Worm (Caenorhabditis elegans) whole organism, early embryonic: ENCODE measurements around the gene F54B11.4.
A peak's percentile ranks its signal among the peaks of the same experiment; 100 is the strongest.

Experiments
- B0310.2 ChIP-seq: sonication (generic microtip); optimal IDR thresholded peaks from 2 replicates; lab custom pipeline; 2016; ENCODE audit warnings: mild to moderate bottlenecking, missing genetic modification characterization, missing compliant biosample characterization
- F13C5.2 ChIP-seq: sonication (generic microtip); optimal IDR thresholded peaks from 2 replicates; lab custom pipeline; 2017; ENCODE audit warnings: mild to moderate bottlenecking, missing genetic modification characterization, inconsistent platforms, missing compliant biosample characterization
- aly-1 ChIP-seq: sonication (generic microtip); optimal IDR thresholded peaks from 2 replicates; lab custom pipeline; 2016; ENCODE audit warnings: missing genetic modification characterization, missing compliant biosample characterization
- ama-1 ChIP-seq: fragments of 150-350 bp; optimal IDR thresholded peaks from 2 replicates; lab custom pipeline; 2014
- ceh-13 ChIP-seq: fragments of 200-800 bp; sonication (Bioruptor generic); optimal IDR thresholded peaks from 2 replicates; lab custom pipeline; 2018; ENCODE audit warnings: mild to moderate bottlenecking, missing genetic modification characterization, missing compliant biosample characterization
- ceh-36 ChIP-seq: sonication (generic microtip); optimal IDR thresholded peaks from 2 replicates; lab custom pipeline; 2016; ENCODE audit warnings: missing genetic modification characterization, inconsistent platforms, missing compliant biosample characterization
- ets-7 ChIP-seq: sonication (generic microtip); optimal IDR thresholded peaks from 2 replicates; lab custom pipeline; 2016; ENCODE audit warnings: missing genotype, missing genetic modification characterization, missing compliant biosample characterization
- flt-1 ChIP-seq: fragments of 200-800 bp; sonication (Bioruptor generic); IDR thresholded peaks from 2 replicates; pipeline ENCODE4 v1.3.6; 2022; ENCODE audit warnings: missing genetic modification characterization, missing compliant biosample characterization
- hmbx-1 ChIP-seq: sonication (generic microtip); optimal IDR thresholded peaks from 2 replicates; lab custom pipeline; 2016; ENCODE audit warnings: mild to moderate bottlenecking, missing genetic modification characterization, missing compliant biosample characterization
- hmg-4 ChIP-seq: fragments of 200-800 bp; sonication (Bioruptor generic); optimal IDR thresholded peaks from 2 replicates; lab custom pipeline; 2018; ENCODE audit warnings: mild to moderate bottlenecking, missing genetic modification characterization, missing compliant biosample characterization
- hnd-1 ChIP-seq: sonication (generic microtip); optimal IDR thresholded peaks from 2 replicates; lab custom pipeline; 2016; ENCODE audit warnings: missing genetic modification characterization, missing compliant biosample characterization
- pes-1 ChIP-seq: fragments of 200-800 bp; sonication (Bioruptor generic); IDR thresholded peaks from 2 replicates; pipeline ENCODE4 v1.3.6; 2022; ENCODE audit warnings: missing genetic modification reagents, missing genetic modification characterization, missing compliant biosample characterization
- scrt-1 ChIP-seq: fragments of 200-800 bp; sonication (Bioruptor generic); IDR thresholded peaks from 2 replicates; pipeline ENCODE4 v1.3.6; 2022; ENCODE audit warnings: missing genetic modification characterization, missing compliant biosample characterization
- sea-1 ChIP-seq: fragments of 200-800 bp; sonication (Bioruptor generic); conservative IDR thresholded peaks from 2 replicates; pipeline ENCODE4 v1.3.6; 2022; ENCODE audit warnings: missing genetic modification characterization, missing compliant biosample characterization
- tbx-11 ChIP-seq: fragments of 200-800 bp; sonication (Bioruptor generic); IDR thresholded peaks from 2 replicates; pipeline ENCODE4 v1.3.6; 2022; ENCODE audit warnings: missing genetic modification characterization, missing compliant biosample characterization
- tbx-37 ChIP-seq: fragments of 200-800 bp; sonication (Bioruptor generic); conservative IDR thresholded peaks from 2 replicates; pipeline ENCODE4 v1.3.6; 2022; ENCODE audit warnings: missing genetic modification reagents, missing genetic modification characterization, missing compliant biosample characterization
- tra-4 ChIP-seq: sonication (generic microtip); optimal IDR thresholded peaks from 2 replicates; lab custom pipeline; 2017; ENCODE audit warnings: missing genetic modification characterization, missing compliant biosample characterization

F54B11.4 gene

DNA sequence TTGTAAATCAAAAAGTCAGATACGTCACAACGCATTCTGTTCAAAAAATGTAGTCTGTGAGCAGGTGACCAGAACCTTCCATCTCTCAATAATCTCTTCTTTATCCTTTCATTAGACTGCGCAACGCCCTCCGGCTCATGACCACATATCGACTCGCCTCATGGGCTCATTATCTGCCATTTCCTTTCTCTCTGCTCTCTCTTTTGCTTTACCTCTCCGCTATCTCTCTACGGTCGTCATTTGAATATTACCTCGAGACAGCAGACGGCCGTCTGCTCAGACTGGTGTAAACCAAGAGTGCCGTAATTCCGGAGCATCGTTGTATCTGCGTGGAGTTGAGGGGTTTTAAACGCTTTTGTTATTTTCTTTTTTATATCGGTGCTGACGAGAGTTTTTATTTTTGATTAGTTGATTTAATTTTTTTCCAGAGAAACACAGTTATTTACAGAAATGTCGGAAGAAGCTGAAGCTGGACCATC is 5.6 kb downstream of the F54B11.4 start, which contains the start of gene bra-1:
TSS of gene bra-1 (plus strand) at position 429 of the 479 bp plus-strand sequence.
- 0 out of 2 replicates have a peak, but pooled peaks have one; percentile 28 for TF ChIP-seq tbx-37
- peak; percentile 43 for TF ChIP-seq ceh-36 (tag; lab: Kevin White, UChicago)
- no peak for TF ChIP-seq pes-1 (GFP tag; lab: Robert Waterston, UW)
- peak; percentile 77 for TF ChIP-seq F13C5.2 (tag; lab: Kevin White, UChicago)
- peak; percentile 36 for TF ChIP-seq hmg-4 (GFP tag; lab: Kevin White, UChicago)

DNA sequence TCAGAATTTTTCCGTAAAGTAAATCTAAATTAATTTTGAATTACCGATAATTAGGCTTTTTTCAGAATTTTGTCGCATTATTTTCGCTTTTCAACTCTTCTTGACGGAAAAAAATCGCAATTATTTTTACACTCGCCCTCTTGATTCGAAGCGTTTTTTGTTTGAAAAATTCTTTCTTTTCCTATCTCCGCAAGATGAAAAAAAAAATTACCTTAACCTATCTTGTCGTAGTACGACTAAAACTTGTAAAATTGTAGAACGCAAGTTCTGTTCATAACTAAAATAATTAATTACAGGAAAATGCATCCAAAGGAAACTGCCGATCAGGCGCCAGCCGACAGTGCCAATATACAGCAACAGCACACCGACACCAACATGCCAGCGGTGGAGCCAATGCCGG is 7.7 kb downstream of the F54B11.4 start, which contains the start of gene F54B11.7:
TSS of gene F54B11.7 (plus strand) at position 301 of the 400 bp plus-strand sequence.
- no peak for TF ChIP-seq ceh-13 (GFP tag; lab: Kevin White, UChicago)
- no peak for TF ChIP-seq tbx-37
- TF ChIP-seq aly-1 (tag; lab: Kevin White, UChicago), result no peak
- no peak for TF ChIP-seq tra-4
- no peak for TF ChIP-seq B0310.2 (tag; lab: Kevin White, UChicago)
- no peak for TF ChIP-seq hmbx-1 (tag; lab: Kevin White, UChicago)
- TF ChIP-seq tbx-11, result no peak
- no peak for TF ChIP-seq pes-1 (GFP tag; lab: Robert Waterston, UW)
- TF ChIP-seq hnd-1 (tag; lab: Kevin White, UChicago), result no peak
- TF ChIP-seq ceh-36 (tag; lab: Kevin White, UChicago), result no peak
- no peak for TF ChIP-seq ama-1 (lab: Kevin White, UChicago)
- no peak for TF ChIP-seq ets-7 (tag; lab: Kevin White, UChicago)
- TF ChIP-seq scrt-1 (GFP tag; lab: Robert Waterston, UW), result no peak
- no peak for TF ChIP-seq F13C5.2 (tag; lab: Kevin White, UChicago)
- no peak for TF ChIP-seq hmg-4 (GFP tag; lab: Kevin White, UChicago)
- no peak for TF ChIP-seq flt-1 (GFP tag; lab: Robert Waterston, UW)
- no peak for TF ChIP-seq sea-1 (GFP tag; lab: Robert Waterston, UW)

DNA sequence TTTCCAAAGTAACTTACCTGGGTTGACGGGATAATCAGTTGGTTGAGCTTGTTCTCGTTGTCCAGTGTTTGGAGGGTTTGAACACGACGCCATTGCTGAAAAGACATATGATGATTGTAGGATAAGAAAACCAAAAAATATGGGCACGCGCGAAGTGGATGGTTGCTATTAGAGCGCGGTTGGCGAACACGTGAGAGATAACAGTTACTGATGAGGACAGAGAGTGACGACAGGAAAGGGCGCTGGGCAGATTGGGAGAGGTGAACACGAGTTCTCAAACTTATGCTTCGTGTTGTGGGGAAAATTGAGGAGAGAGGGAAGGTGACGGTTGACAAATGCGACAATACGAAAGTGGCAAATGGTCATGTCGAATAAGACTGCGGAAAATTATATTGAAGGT is 11.4 kb downstream of the F54B11.4 start, which contains the start of gene F54B11.8:
TSS of gene F54B11.8 (minus strand) at position 101 of the 400 bp plus-strand sequence.
- no peak for TF ChIP-seq hmg-4 (GFP tag; lab: Kevin White, UChicago)
- TF ChIP-seq scrt-1 (GFP tag; lab: Robert Waterston, UW), result no peak
- no peak for TF ChIP-seq B0310.2 (tag; lab: Kevin White, UChicago)
- no peak for TF ChIP-seq F13C5.2 (tag; lab: Kevin White, UChicago)

DNA sequence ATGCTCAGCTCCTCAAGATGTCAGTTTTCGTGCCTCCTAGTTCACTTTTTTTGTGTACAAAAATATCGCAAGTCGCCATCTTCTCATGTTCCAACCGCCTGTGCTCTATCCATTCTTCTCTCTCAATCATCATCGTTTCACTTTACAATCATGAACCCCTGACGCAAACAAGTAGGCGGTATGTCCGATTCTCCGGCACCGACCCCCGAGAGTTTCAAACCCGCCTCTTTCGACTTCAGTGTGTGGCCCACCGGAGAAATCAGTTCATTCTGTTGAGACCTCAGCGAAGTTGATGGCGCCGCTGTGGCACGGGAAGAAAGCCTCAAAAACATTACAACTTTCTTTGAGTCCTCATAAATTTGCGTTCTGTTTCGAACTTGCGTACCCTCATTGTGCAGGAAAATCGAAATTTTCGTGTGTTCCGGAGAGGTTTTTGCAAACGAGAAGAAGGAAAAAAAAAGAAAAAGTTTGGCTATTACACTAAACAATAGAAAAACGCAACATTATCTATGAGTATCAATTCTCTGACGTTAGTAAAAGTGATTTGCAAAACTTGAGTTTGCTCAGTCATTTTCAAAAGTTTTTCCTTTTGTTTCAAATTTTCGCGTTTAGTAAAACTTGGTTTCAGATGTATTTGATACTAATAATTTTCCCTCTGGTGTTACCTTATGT is 12.6 kb downstream of the F54B11.4 start, which contains the start of gene F54B11.9:
TSS of gene F54B11.9 (plus strand) at position 622 of the 672 bp plus-strand sequence.
- no peak for TF ChIP-seq ets-7 (tag; lab: Kevin White, UChicago)
- TF ChIP-seq aly-1 (tag; lab: Kevin White, UChicago), result no peak
- no peak for TF ChIP-seq hnd-1 (tag; lab: Kevin White, UChicago)
- no peak for TF ChIP-seq hmbx-1 (tag; lab: Kevin White, UChicago)
- TF ChIP-seq F13C5.2 (tag; lab: Kevin White, UChicago), result no peak

DNA sequence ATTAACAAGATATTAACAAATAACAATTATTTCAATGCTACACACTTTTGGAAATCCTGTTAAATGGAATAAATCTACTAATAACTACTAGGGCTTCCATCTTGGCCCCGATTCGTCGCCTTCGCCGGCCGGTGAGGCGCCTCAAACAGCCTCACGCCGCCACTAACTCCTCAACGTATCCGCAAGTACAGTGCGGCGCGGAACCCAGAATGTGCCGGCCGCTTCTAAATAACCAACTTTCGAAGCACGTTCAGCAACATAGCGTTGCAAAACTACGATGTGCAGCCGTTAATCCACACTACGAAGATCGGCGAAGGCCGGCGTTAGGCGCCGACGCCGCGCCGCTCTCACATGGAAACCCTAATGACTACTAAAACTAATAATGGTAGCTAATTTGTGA is 13.4 kb downstream of the F54B11.4 start:
- no peak for TF ChIP-seq ets-7 (tag; lab: Kevin White, UChicago)
- TF ChIP-seq scrt-1 (GFP tag; lab: Robert Waterston, UW), result no peak
- no peak for TF ChIP-seq aly-1 (tag; lab: Kevin White, UChicago)
- no peak for TF ChIP-seq tra-4
- TF ChIP-seq ama-1 (lab: Kevin White, UChicago), result no peak
- TF ChIP-seq tbx-11, result no peak
- no peak for TF ChIP-seq ceh-36 (tag; lab: Kevin White, UChicago)
- TF ChIP-seq F13C5.2 (tag; lab: Kevin White, UChicago), result no peak
- no peak for TF ChIP-seq B0310.2 (tag; lab: Kevin White, UChicago)
- no peak for TF ChIP-seq ceh-13 (GFP tag; lab: Kevin White, UChicago)
- TF ChIP-seq pes-1 (GFP tag; lab: Robert Waterston, UW), result no peak
- TF ChIP-seq sea-1 (GFP tag; lab: Robert Waterston, UW), result no peak
- TF ChIP-seq hmbx-1 (tag; lab: Kevin White, UChicago), result no peak
- no peak for TF ChIP-seq hmg-4 (GFP tag; lab: Kevin White, UChicago)
- no peak for TF ChIP-seq tbx-37
- no peak for TF ChIP-seq hnd-1 (tag; lab: Kevin White, UChicago)
- no peak for TF ChIP-seq flt-1 (GFP tag; lab: Robert Waterston, UW)

DNA sequence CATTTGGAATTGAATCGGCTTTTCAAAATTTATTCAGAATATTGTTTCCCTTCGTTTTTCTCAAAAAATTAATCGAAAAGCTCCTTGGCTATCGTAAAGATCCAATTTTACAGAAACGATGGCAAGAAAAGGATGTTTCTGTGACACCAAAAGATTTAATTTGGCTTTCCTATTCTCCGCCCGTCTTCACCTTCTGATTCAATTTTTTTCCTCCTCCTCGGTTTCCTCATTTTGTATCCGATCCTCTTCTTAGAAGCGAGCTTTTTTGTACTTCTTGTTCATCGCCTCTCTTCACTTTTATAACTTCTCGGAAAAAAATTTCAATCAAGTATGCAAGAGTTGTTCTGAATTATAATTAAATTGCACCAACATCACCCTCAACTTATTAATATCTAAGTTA is 17.6 kb downstream of the F54B11.4 start:
- TF ChIP-seq flt-1 (GFP tag; lab: Robert Waterston, UW) (no peak), tbx-11 (no peak), F13C5.2 (tag; lab: Kevin White, UChicago) (no peak), ets-7 (tag; lab: Kevin White, UChicago) (no peak), hmbx-1 (tag; lab: Kevin White, UChicago) (no peak), ceh-36 (tag; lab: Kevin White, UChicago) (no peak)

DNA sequence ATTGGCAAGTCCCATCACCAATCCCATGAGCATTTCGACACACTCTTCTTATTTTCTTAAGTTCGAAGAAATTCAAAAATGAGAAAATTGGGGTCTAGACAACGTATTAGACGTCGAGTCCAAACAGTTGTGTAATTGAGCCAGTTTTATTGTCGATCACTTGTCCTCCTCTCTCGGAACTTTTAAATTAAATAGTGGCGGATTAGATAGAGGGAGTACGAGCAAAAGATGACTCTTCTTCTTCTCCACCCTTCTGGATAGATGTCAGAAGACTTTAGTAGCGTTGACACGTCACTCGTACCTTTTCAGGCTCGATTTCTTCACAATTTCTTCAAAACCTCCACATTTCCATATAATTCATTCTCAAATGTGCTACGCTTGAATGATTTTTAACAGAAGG is 22.7 kb downstream of the F54B11.4 start:
- TF ChIP-seq sea-1 (GFP tag; lab: Robert Waterston, UW) (no peak), tbx-37 (no peak), ama-1 (lab: Kevin White, UChicago) (no peak), flt-1 (GFP tag; lab: Robert Waterston, UW) (no peak), hnd-1 (tag; lab: Kevin White, UChicago) (no peak), scrt-1 (GFP tag; lab: Robert Waterston, UW) (no peak), ceh-36 (tag; lab: Kevin White, UChicago) (no peak), ceh-13 (GFP tag; lab: Kevin White, UChicago) (no peak), ets-7 (tag; lab: Kevin White, UChicago) (no peak), pes-1 (GFP tag; lab: Robert Waterston, UW) (no peak), tra-4 (no peak), B0310.2 (tag; lab: Kevin White, UChicago) (no peak), F13C5.2 (tag; lab: Kevin White, UChicago) (no peak), hmbx-1 (tag; lab: Kevin White, UChicago) (no peak), hmg-4 (GFP tag; lab: Kevin White, UChicago) (no peak)
